Worm (Caenorhabditis elegans) whole organism, L1 larva: ENCODE data around the gene usp-4.

Source experiments
- C04F5.9 ChIP-seq: sonication (generic microtip); optimal IDR thresholded peaks from 2 replicates; lab custom pipeline; 2016; ENCODE audit warnings: missing genetic modification characterization, missing compliant biosample characterization
- C16A3.4 ChIP-seq: fragments of 150-350 bp; optimal IDR thresholded peaks from 2 replicates; lab custom pipeline; 2014; ENCODE audit warnings: missing biosample characterization, missing genetic modification characterization
- aha-1 ChIP-seq: fragments of 150-350 bp; optimal IDR thresholded peaks from 2 replicates; lab custom pipeline; 2014; ENCODE audit warnings: missing biosample characterization, missing genetic modification characterization
- ama-1 ChIP-seq: fragments of 150-350 bp; optimal IDR thresholded peaks from 2 replicates; lab custom pipeline; 2014
- ceh-63 ChIP-seq: fragments of 200-800 bp; sonication (Bioruptor generic); optimal IDR thresholded peaks from 2 replicates; lab custom pipeline; 2018; ENCODE audit warnings: mild to moderate bottlenecking, missing genetic modification characterization, missing compliant biosample characterization
- ceh-8 ChIP-seq: fragments of 200-800 bp; sonication (Bioruptor generic); optimal IDR thresholded peaks from 2 replicates; lab custom pipeline; 2018; ENCODE audit warnings: mild to moderate bottlenecking, missing genetic modification characterization, moderate library complexity, missing compliant biosample characterization
- ceh-82 ChIP-seq, 3 experiments: fragments of 150-350 bp in 1 of 3; sonication (generic microtip) in 2 of 3; optimal IDR thresholded peaks; 2 replicates each; lab custom pipeline; 2014 to 2017; ENCODE audit warnings: missing biosample characterization in 3 of 3, missing genetic modification characterization in 3 of 3
- ceh-88 ChIP-seq: fragments of 200-800 bp; sonication (Bioruptor generic); IDR thresholded peaks from 2 replicates; pipeline ENCODE4 v1.3.6; 2022; ENCODE audit warnings: missing genetic modification characterization, missing compliant biosample characterization
- ces-1 ChIP-seq: fragments of 150-350 bp; optimal IDR thresholded peaks from 2 replicates; lab custom pipeline; 2014; ENCODE audit warnings: missing biosample characterization, missing genetic modification reagents, missing genetic modification characterization
- dsc-1 ChIP-seq: sonication (generic microtip); optimal IDR thresholded peaks from 2 replicates; lab custom pipeline; 2016; ENCODE audit warnings: mild to moderate bottlenecking, missing genetic modification characterization, missing compliant biosample characterization
- efl-1 ChIP-seq, 4 experiments: fragments of 150-350 bp; optimal IDR thresholded peaks in 3 of 4; peaks in 1 of 4; 1 replicate in 1 of 4; 2 replicates in 3 of 4; lab custom pipeline; 2014; ENCODE audit warnings: missing biosample characterization in 2 of 4, missing genetic modification characterization in 2 of 4, missing genetic modification reagents in 2 of 4
- egl-13 ChIP-seq: sonication (generic microtip); optimal IDR thresholded peaks from 2 replicates; lab custom pipeline; 2016; ENCODE audit warnings: missing genotype, missing genetic modification reagents, missing genetic modification characterization, missing compliant biosample characterization
- elt-2 ChIP-seq: sonication (generic microtip); optimal IDR thresholded peaks from 2 replicates; lab custom pipeline; 2016; ENCODE audit warnings: missing genetic modification characterization, mild to moderate bottlenecking, inconsistent platforms, missing compliant biosample characterization, missing genetic modification reagents
- elt-3 ChIP-seq, 6 experiments: fragments of 150-350 bp in 1 of 6; sonication (generic microtip); optimal IDR thresholded peaks; 2 replicates each; lab custom pipeline; 2017 to 2018; ENCODE audit warnings: missing biosample characterization in 6 of 6, missing genetic modification characterization in 6 of 6, inconsistent platforms in 1 of 6
- fkh-4 ChIP-seq: sonication (generic microtip); optimal IDR thresholded peaks from 2 replicates; lab custom pipeline; 2016; ENCODE audit warnings: missing compliant biosample characterization, missing genetic modification characterization, borderline replicate concordance
- fkh-8 ChIP-seq: sonication (generic microtip); optimal IDR thresholded peaks from 2 replicates; lab custom pipeline; 2016; ENCODE audit warnings: mild to moderate bottlenecking, missing genetic modification characterization, missing compliant biosample characterization
- hlh-17 ChIP-seq: fragments of 200-800 bp; sonication (Bioruptor generic); optimal IDR thresholded peaks from 2 replicates; lab custom pipeline; 2018; ENCODE audit warnings: missing genetic modification characterization, mild to moderate bottlenecking, missing compliant biosample characterization, moderate library complexity, borderline replicate concordance
- hlh-4 ChIP-seq: sonication (generic microtip); optimal IDR thresholded peaks from 2 replicates; lab custom pipeline; 2016; ENCODE audit warnings: mild to moderate bottlenecking, missing genetic modification characterization, missing compliant biosample characterization
- hpl-2 ChIP-seq: fragments of 150-350 bp; optimal IDR thresholded peaks from 2 replicates; lab custom pipeline; 2014; ENCODE audit warnings: missing biosample characterization, missing genetic modification reagents, missing genetic modification characterization
- irx-1 ChIP-seq: sonication (generic microtip); optimal IDR thresholded peaks from 2 replicates; lab custom pipeline; 2016; ENCODE audit warnings: missing genetic modification characterization, missing compliant biosample characterization
- isw-1 ChIP-seq: fragments of 200-800 bp; sonication (Bioruptor generic); IDR thresholded peaks from 2 replicates; pipeline ENCODE4 v1.3.6; 2022; ENCODE audit warnings: missing genetic modification characterization, missing compliant biosample characterization
- jun-1 ChIP-seq: fragments of 150-350 bp; optimal IDR thresholded peaks from 2 replicates; lab custom pipeline; 2014; ENCODE audit warnings: missing biosample characterization, missing genetic modification reagents, missing genetic modification characterization
- lir-3 ChIP-seq: sonication (generic microtip); optimal IDR thresholded peaks from 2 replicates; lab custom pipeline; 2016; ENCODE audit warnings: mild to moderate bottlenecking, missing genetic modification characterization, moderate library complexity, missing compliant biosample characterization; ENCODE audit not compliant: poor library complexity
- lsy-2 ChIP-seq, 2 experiments: fragments of 150-350 bp; optimal IDR thresholded peaks; 2 replicates each; lab custom pipeline; 2014; ENCODE audit warnings: missing biosample characterization in 2 of 2, missing genetic modification characterization in 2 of 2
- mdl-1 ChIP-seq, 2 experiments: fragments of 150-350 bp; optimal IDR thresholded peaks; 2 replicates each; lab custom pipeline; 2014 to 2017; ENCODE audit warnings: missing biosample characterization in 2 of 2, missing genetic modification characterization in 2 of 2, inconsistent platforms in 1 of 2
- nhr-11 ChIP-seq: fragments of 150-350 bp; optimal IDR thresholded peaks from 2 replicates; lab custom pipeline; 2014; ENCODE audit warnings: missing biosample characterization, missing genetic modification characterization
- nhr-12 ChIP-seq: sonication (generic microtip); optimal IDR thresholded peaks from 2 replicates; lab custom pipeline; 2017; ENCODE audit warnings: missing biosample characterization, missing genetic modification characterization
- nhr-19 ChIP-seq: fragments of 200-800 bp; sonication (Bioruptor generic); conservative IDR thresholded peaks from 2 replicates; pipeline ENCODE4 v1.3.6; 2022; ENCODE audit warnings: missing genetic modification characterization, missing compliant biosample characterization
- nhr-20 ChIP-seq: sonication (generic microtip); optimal IDR thresholded peaks from 2 replicates; lab custom pipeline; 2016; ENCODE audit warnings: mild to moderate bottlenecking, missing genetic modification characterization, missing compliant biosample characterization
- nhr-237 ChIP-seq: fragments of 150-350 bp; optimal IDR thresholded peaks from 2 replicates; lab custom pipeline; 2014; ENCODE audit warnings: missing biosample characterization, missing genetic modification characterization
- nhr-28 ChIP-seq: fragments of 150-350 bp; optimal IDR thresholded peaks from 2 replicates; lab custom pipeline; 2014; ENCODE audit warnings: missing biosample characterization, missing genetic modification characterization
- nhr-47 ChIP-seq: sonication (generic microtip); optimal IDR thresholded peaks from 2 replicates; lab custom pipeline; 2016; ENCODE audit warnings: mild to moderate bottlenecking, missing genetic modification characterization, moderate library complexity, missing compliant biosample characterization
- nhr-77 ChIP-seq: fragments of 150-350 bp; optimal IDR thresholded peaks from 2 replicates; lab custom pipeline; 2014; ENCODE audit warnings: missing biosample characterization, missing genetic modification characterization
- nhr-84 ChIP-seq: sonication (generic microtip); optimal IDR thresholded peaks from 2 replicates; lab custom pipeline; 2017; ENCODE audit warnings: missing biosample characterization, missing genetic modification characterization
- nhr-85 ChIP-seq: sonication (generic microtip); peaks from one replicate; lab custom pipeline; 2016; ENCODE audit warnings: missing genetic modification characterization, inconsistent platforms, missing compliant biosample characterization
- pag-3 ChIP-seq: sonication (generic microtip); optimal IDR thresholded peaks from 2 replicates; lab custom pipeline; 2017; ENCODE audit warnings: missing genetic modification characterization, mild to moderate bottlenecking, missing compliant biosample characterization, antibody characterized with exemption, borderline replicate concordance; ENCODE audit not compliant: insufficient read depth
- pax-3 ChIP-seq: fragments of 200-800 bp; sonication (Bioruptor generic); optimal IDR thresholded peaks from 2 replicates; lab custom pipeline; 2018; ENCODE audit warnings: mild to moderate bottlenecking, missing genetic modification characterization, moderate library complexity, missing compliant biosample characterization
- pqm-1 ChIP-seq: sonication (generic microtip); optimal IDR thresholded peaks from 3 replicates; lab custom pipeline; 2017; ENCODE audit warnings: missing biosample characterization, missing genetic modification characterization
- rnt-1 ChIP-seq: sonication (generic microtip); optimal IDR thresholded peaks from 2 replicates; lab custom pipeline; 2016; ENCODE audit warnings: mild to moderate bottlenecking, missing genetic modification characterization, moderate library complexity, missing compliant biosample characterization
- skn-1 ChIP-seq: fragments of 150-350 bp; optimal IDR thresholded peaks from 2 replicates; lab custom pipeline; 2014; ENCODE audit warnings: missing biosample characterization, missing genetic modification characterization
- snu-23 ChIP-seq: sonication (generic microtip); optimal IDR thresholded peaks from 2 replicates; lab custom pipeline; 2016; ENCODE audit warnings: missing genetic modification characterization, missing compliant biosample characterization
- sox-4 ChIP-seq: sonication (generic microtip); optimal IDR thresholded peaks from 2 replicates; lab custom pipeline; 2016; ENCODE audit warnings: missing genetic modification characterization, missing compliant biosample characterization
- swsn-7 ChIP-seq: sonication (generic microtip); optimal IDR thresholded peaks from 2 replicates; lab custom pipeline; 2016; ENCODE audit warnings: missing genetic modification characterization, missing compliant biosample characterization
- tlp-1 ChIP-seq: fragments of 150-350 bp; optimal IDR thresholded peaks from 2 replicates; lab custom pipeline; 2014; ENCODE audit warnings: missing biosample characterization, missing genetic modification characterization
- unc-30 ChIP-seq: sonication (generic microtip); optimal IDR thresholded peaks from 2 replicates; lab custom pipeline; 2017; ENCODE audit warnings: missing biosample characterization, missing genetic modification characterization
- unc-62 ChIP-seq: fragments of 150-350 bp; optimal IDR thresholded peaks from 2 replicates; lab custom pipeline; 2014; ENCODE audit warnings: missing biosample characterization, missing genetic modification reagents, missing genetic modification characterization
- unc-98 ChIP-seq: fragments of 200-800 bp; sonication (Bioruptor generic); IDR thresholded peaks from 2 replicates; pipeline ENCODE4 v1.3.6; 2022; ENCODE audit warnings: missing genetic modification characterization, missing compliant biosample characterization
- xbp-1 ChIP-seq: sonication (generic microtip); optimal IDR thresholded peaks from 2 replicates; lab custom pipeline; 2016; ENCODE audit warnings: missing genetic modification characterization, missing compliant biosample characterization
- zag-1 ChIP-seq: fragments of 150-350 bp; optimal IDR thresholded peaks from 2 replicates; lab custom pipeline; 2014; ENCODE audit warnings: missing biosample characterization, missing genetic modification characterization
- ztf-11 ChIP-seq, 2 experiments: sonication (generic microtip); optimal IDR thresholded peaks; 2 replicates each; lab custom pipeline; 2016 to 2017; ENCODE audit warnings: missing genetic modification characterization in 2 of 2, missing biosample characterization in 1 of 2, missing compliant biosample characterization in 1 of 2
- ztf-4 ChIP-seq: fragments of 150-350 bp; optimal IDR thresholded peaks from 2 replicates; lab custom pipeline; 2014; ENCODE audit warnings: missing biosample characterization, missing genetic modification characterization

The usp-4 gene

ce11 chrIV:6790438-6791124, 33.5 kb downstream of the usp-4 start, which contains the start of the genes C17H12.2 and vha-8 (continued):
- TF ChIP-seq irx-1 (tag; lab: Kevin White, UChicago) (peak; percentile 76), aha-1 (tag; lab: Kevin White, UChicago) (peak; percentile 27), fkh-8 (tag; lab: Kevin White, UChicago) (peak; percentile 88), nhr-47 (tag; lab: Kevin White, UChicago) (peak; percentile 94), lsy-2 (tag; optimal IDR thresholded peaks at IDR 0.05; lab: Kevin White, UChicago) (peak; percentile 93 to 96), tlp-1 (tag; lab: Kevin White, UChicago) (no peak), sox-4 (no peak), C16A3.4 (tag; lab: Kevin White, UChicago) (peak; percentile 98), ces-1 (no peak), unc-30 (tag; lab: Kevin White, UChicago) (no peak), pax-3 (tag; lab: Kevin White, UChicago) (peak; percentile 62), swsn-7 (peak; percentile 93), pag-3 (tag; lab: Kevin White, UChicago) (peak; percentile 66), nhr-237 (tag; lab: Kevin White, UChicago) (peak; percentile 92), ceh-82 (tag; optimal IDR thresholded peaks at IDR 0.05; lab: Kevin White, UChicago) (peak; percentile 82 to 98 (median 84)), xbp-1 (tag; lab: Kevin White, UChicago) (peak; percentile 92), skn-1 (tag; lab: Kevin White, UChicago) (peak; percentile 88), nhr-77 (tag; lab: Kevin White, UChicago) (peak; percentile 98), pqm-1 (tag; lab: Kevin White, UChicago) (no peak), hlh-17 (GFP tag; lab: Kevin White, UChicago) (no peak), mdl-1 (tag; optimal IDR thresholded peaks at IDR 0.05; lab: Kevin White, UChicago) (peak in 1 of 2 experiments; percentile 85), ama-1 (peak; percentile 29), fkh-4 (peak; percentile 45), hlh-4 (tag; lab: Kevin White, UChicago) (no peak), nhr-19 (GFP tag; lab: Robert Waterston, UW) (peak; percentile 90), elt-2 (peak; percentile 7), egl-13 (tag; lab: Kevin White, UChicago) (peak; percentile 67), zag-1 (tag; lab: Kevin White, UChicago) (peak; percentile 75), dsc-1 (tag; lab: Kevin White, UChicago) (peak; percentile 89), hpl-2 (GFP tag; lab: Kevin White, UChicago) (peak; percentile 64), nhr-12 (tag; lab: Kevin White, UChicago) (no peak), unc-62 (GFP tag; lab: Kevin White, UChicago) (no peak), elt-3 (tag; optimal IDR thresholded peaks at IDR 0.05; lab: Kevin White, UChicago) (peak in 4 of 6 experiments; percentile 11 to 94 (median 79)), nhr-84 (tag; lab: Kevin White, UChicago) (no peak), snu-23 (peak; percentile 98), ceh-88 (GFP tag; lab: Robert Waterston, UW) (no peak; the same call in 1 of the 2 replicates), ztf-11 (tag; optimal IDR thresholded peaks at IDR 0.05; lab: Kevin White, UChicago) (peak in 1 of 2 experiments; percentile 55), C04F5.9 (tag; lab: Kevin White, UChicago) (peak; percentile 76), rnt-1 (tag; lab: Kevin White, UChicago) (peak; percentile 95), lir-3 (tag; lab: Kevin White, UChicago) (peak; percentile 73), unc-98 (GFP tag; lab: Robert Waterston, UW) (no peak), isw-1 (peak; percentile 89), nhr-28 (tag; lab: Kevin White, UChicago) (no peak), nhr-85 (tag; lab: Kevin White, UChicago) (peak; percentile 94), ceh-63 (no peak), ceh-8 (GFP tag; lab: Kevin White, UChicago) (peak; percentile 54), ztf-4 (tag; lab: Kevin White, UChicago) (peak; percentile 79), jun-1 (tag; lab: Kevin White, UChicago) (peak; percentile 90), efl-1 (optimal IDR thresholded peaks at IDR 0.05; lab: Kevin White, UChicago) (peak; percentile 90 to 95), efl-1 (GFP tag; optimal IDR thresholded peaks at IDR 0.05 in 1 of 2; lab: Kevin White, UChicago) (peak; percentile 81 to 98), nhr-20 (tag; lab: Kevin White, UChicago) (peak; percentile 95), nhr-11 (peak; percentile 47)
